Fruit fly (Drosophila melanogaster) whole organism, wandering third instar larva: Measurements from ENCODE around the gene CG13058.

Source experiments
- Hnf4 ChIP-seq: fragments of 200-800 bp; sonication (Bioruptor generic); optimal IDR thresholded peaks from 2 replicates; lab custom pipeline; 2016; ENCODE audit warnings: missing biosample characterization, mild to moderate bottlenecking, missing genetic modification characterization
- brk ChIP-seq: fragments of 200-800 bp; sonication (Bioruptor generic); optimal IDR thresholded peaks from 2 replicates; lab custom pipeline; 2016; ENCODE audit warnings: missing biosample characterization, mild to moderate bottlenecking, missing genetic modification characterization
- sv ChIP-seq: fragments of 200-800 bp; sonication (Bioruptor generic); optimal IDR thresholded peaks from 3 replicates; lab custom pipeline; 2016; ENCODE audit warnings: missing biosample characterization, missing genetic modification characterization

DNA sequence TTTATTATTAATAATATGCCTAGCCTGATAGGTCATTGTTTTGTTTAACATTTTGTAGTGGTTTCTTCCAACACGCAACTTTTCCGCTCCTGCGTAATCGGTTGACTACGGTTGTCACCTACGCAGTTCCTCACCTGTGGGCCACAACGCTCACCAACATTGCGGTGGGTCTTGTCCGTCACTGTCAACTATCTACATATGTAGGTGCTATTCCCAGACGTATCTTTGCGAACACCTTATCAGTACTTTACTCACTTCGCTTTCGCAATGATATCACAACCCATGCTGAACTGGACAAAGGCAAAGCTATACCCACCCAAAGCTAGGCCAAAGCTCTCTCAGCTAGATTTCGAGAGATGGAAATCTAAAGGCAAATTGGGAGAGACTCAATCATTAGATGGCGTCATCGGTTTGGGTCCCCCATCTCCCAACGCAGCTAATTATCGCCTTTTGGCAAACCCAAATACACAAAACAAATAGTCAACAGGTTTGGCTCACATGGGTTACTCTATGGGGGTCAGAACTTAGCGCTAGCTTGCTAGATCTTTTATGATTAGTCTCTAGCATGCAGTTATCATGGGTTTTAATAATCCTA, 27.6 kb downstream of the CG13058 start:
- TF ChIP-seq brk, result no peak
- no peak for TF ChIP-seq Hnf4 (GFP tag; lab: Kevin White, UChicago)
- no peak for TF ChIP-seq sv
